Fruit fly (Drosophila melanogaster) whole organism, embryonic: ENCODE measurements around the gene CG3434.

Source experiments
- Antp ChIP-seq: fragments of 200-800 bp; sonication (Bioruptor generic); optimal IDR thresholded peaks from 3 replicates; lab custom pipeline; 2016; ENCODE audit warnings: missing biosample characterization, missing genetic modification characterization
- Asciz ChIP-seq: fragments of 200-800 bp; sonication (Bioruptor generic); optimal IDR thresholded peaks from 2 replicates; lab custom pipeline; 2017; ENCODE audit warnings: missing biosample characterization, mild to moderate bottlenecking, missing genetic modification characterization, missing genetic modification reagents
- Atf3 ChIP-seq: fragments of 200-800 bp; sonication (Bioruptor generic); optimal IDR thresholded peaks from 3 replicates; lab custom pipeline; 2016; ENCODE audit warnings: missing biosample characterization, missing genetic modification characterization
- B-H1 ChIP-seq: fragments of 200-800 bp; sonication (Bioruptor generic); IDR thresholded peaks from 3 replicates; pipeline ENCODE4 v1.3.6; 2022; ENCODE audit warnings: missing biosample characterization, missing genetic modification characterization
- CG10147 ChIP-seq: fragments of 200-800 bp; sonication (Bioruptor generic); optimal IDR thresholded peaks from 2 replicates; lab custom pipeline; 2019; ENCODE audit warnings: missing biosample characterization, mild to moderate bottlenecking, missing genetic modification characterization, moderate library complexity
- CG11085 ChIP-seq: fragments of 200-800 bp; sonication (Bioruptor generic); IDR thresholded peaks from 2 replicates; pipeline ENCODE4 v1.3.6; 2022; ENCODE audit warnings: missing biosample characterization, missing genetic modification characterization
- CG11456 ChIP-seq: fragments of 200-800 bp; sonication (Bioruptor generic); IDR thresholded peaks from 3 replicates; pipeline ENCODE4 v1.3.6; 2022; ENCODE audit warnings: missing biosample characterization, missing genetic modification characterization
- CG11723 ChIP-seq: fragments of 200-800 bp; sonication (Bioruptor generic); optimal IDR thresholded peaks from 2 replicates; lab custom pipeline; 2017; ENCODE audit warnings: missing biosample characterization, mild to moderate bottlenecking, missing genetic modification characterization
- CG13287 ChIP-seq: fragments of 200-800 bp; sonication (Bioruptor generic); IDR thresholded peaks from 2 replicates; pipeline ENCODE4 v1.3.6; 2022; ENCODE audit warnings: missing biosample characterization, missing genetic modification characterization; ENCODE audit not compliant: partially characterized antibody
- CG14014 ChIP-seq: fragments of 200-800 bp; sonication (Bioruptor generic); IDR thresholded peaks from 2 replicates; pipeline ENCODE4 v1.3.6; 2022; ENCODE audit warnings: missing biosample characterization, missing genetic modification characterization
- CG2120 ChIP-seq: fragments of 200-800 bp; sonication (Bioruptor generic); optimal IDR thresholded peaks from 3 replicates; lab custom pipeline; 2016; ENCODE audit warnings: missing biosample characterization, missing genetic modification characterization
- CG3407 ChIP-seq: fragments of 200-800 bp; sonication (Bioruptor generic); optimal IDR thresholded peaks from 2 replicates; lab custom pipeline; 2018; ENCODE audit warnings: missing biosample characterization, mild to moderate bottlenecking, missing genetic modification characterization
- CG8290 ChIP-seq, 3 experiments: fragments of 200-800 bp; sonication (Bioruptor generic); optimal IDR thresholded peaks; 2 replicates each; lab custom pipeline; 2016 to 2019; ENCODE audit warnings: missing biosample characterization in 3 of 3, missing genetic modification characterization in 3 of 3, mild to moderate bottlenecking in 2 of 3, moderate library complexity in 1 of 3
- CG9215 ChIP-seq: fragments of 200-800 bp; sonication (Bioruptor generic); IDR thresholded peaks from 2 replicates; pipeline ENCODE4 v1.3.6; 2022; ENCODE audit warnings: missing biosample characterization, missing genetic modification characterization
- CG9932 ChIP-seq: fragments of 200-800 bp; sonication (Bioruptor generic); IDR thresholded peaks from 2 replicates; pipeline ENCODE4 v1.3.6; 2022; ENCODE audit warnings: missing biosample characterization, missing genetic modification characterization
- Camta ChIP-seq: fragments of 200-800 bp; sonication (Bioruptor generic); optimal IDR thresholded peaks from 2 replicates; lab custom pipeline; 2016; ENCODE audit warnings: missing biosample characterization, missing genetic modification characterization
- D ChIP-seq, 2 experiments: fragments of 200-800 bp in 1 of 2; fragments of >200 bp in 1 of 2; sonication (Bioruptor generic) in 1 of 2; optimal IDR thresholded peaks; 2 replicates in 1 of 2; 3 replicates in 1 of 2; lab custom pipeline; 2017; ENCODE audit warnings: mild to moderate bottlenecking in 1 of 2, missing biosample characterization in 1 of 2, missing genetic modification characterization in 1 of 2, missing genetic modification reagents in 1 of 2
- D19B ChIP-seq: fragments of 200-800 bp; sonication (Bioruptor generic); optimal IDR thresholded peaks from 2 replicates; lab custom pipeline; 2017; ENCODE audit warnings: missing biosample characterization, mild to moderate bottlenecking, missing genetic modification characterization
- Dek ChIP-seq: fragments of 200-800 bp; sonication (Bioruptor generic); optimal IDR thresholded peaks from 3 replicates; lab custom pipeline; 2019; ENCODE audit warnings: missing biosample characterization, mild to moderate bottlenecking, missing genetic modification characterization, moderate library complexity
- E2f1 ChIP-seq: fragments of 200-800 bp; sonication (Bioruptor generic); IDR thresholded peaks from 2 replicates; pipeline ENCODE4 v1.3.6; 2022; ENCODE audit warnings: missing biosample characterization, missing genetic modification characterization
- ERR ChIP-seq: fragments of 200-800 bp; sonication (Bioruptor generic); optimal IDR thresholded peaks from 2 replicates; lab custom pipeline; 2016; ENCODE audit warnings: missing biosample characterization, missing genetic modification characterization
- Gsc ChIP-seq: fragments of 200-800 bp; sonication (Bioruptor generic); IDR thresholded peaks from 2 replicates; pipeline ENCODE4 v1.3.6; 2022; ENCODE audit warnings: missing biosample characterization, missing genetic modification characterization
- HLH54F ChIP-seq: fragments of 200-800 bp; sonication (Bioruptor generic); optimal IDR thresholded peaks from 3 replicates; lab custom pipeline; 2016; ENCODE audit warnings: missing biosample characterization, missing genetic modification characterization
- HLHmδ ChIP-seq: fragments of 200-800 bp; sonication (Bioruptor generic); optimal IDR thresholded peaks from 2 replicates; lab custom pipeline; 2018; ENCODE audit warnings: missing biosample characterization, mild to moderate bottlenecking, missing genetic modification characterization, moderate library complexity
- Mrtf ChIP-seq: fragments of 200-800 bp; sonication (Bioruptor generic); IDR thresholded peaks from 3 replicates; pipeline ENCODE4 v1.3.6; 2022; ENCODE audit warnings: missing biosample characterization, missing genetic modification characterization
- PHDP ChIP-seq: fragments of 200-800 bp; sonication (Bioruptor generic); optimal IDR thresholded peaks from 3 replicates; lab custom pipeline; 2018; ENCODE audit warnings: missing biosample characterization, mild to moderate bottlenecking, missing genetic modification characterization, moderate library complexity
- Ptx1 ChIP-seq: fragments of 200-800 bp; sonication (Bioruptor generic); IDR thresholded peaks from 2 replicates; pipeline ENCODE4 v1.3.6; 2022; ENCODE audit warnings: missing biosample characterization, missing genetic modification characterization
- Rx ChIP-seq: fragments of 200-800 bp; sonication (Bioruptor generic); IDR thresholded peaks from 2 replicates; pipeline ENCODE4 v1.3.6; 2022; ENCODE audit warnings: missing biosample characterization, missing genetic modification characterization
- ab ChIP-seq: fragments of 200-800 bp; sonication (Bioruptor generic); optimal IDR thresholded peaks from 2 replicates; lab custom pipeline; 2016; ENCODE audit warnings: missing biosample characterization, missing genetic modification characterization
- ac ChIP-seq: fragments of 200-800 bp; sonication (Bioruptor generic); optimal IDR thresholded peaks from 3 replicates; lab custom pipeline; 2017; ENCODE audit warnings: missing biosample characterization, mild to moderate bottlenecking, missing genetic modification characterization
- amos ChIP-seq: fragments of 200-800 bp; sonication (Bioruptor generic); IDR thresholded peaks from 2 replicates; pipeline ENCODE4 v1.3.6; 2022; ENCODE audit warnings: missing biosample characterization, missing genetic modification characterization; ENCODE audit not compliant: partially characterized antibody
- ase ChIP-seq: fragments of 200-800 bp; sonication (Bioruptor generic); IDR thresholded peaks from 3 replicates; pipeline ENCODE4 v1.3.6; 2022; ENCODE audit warnings: missing biosample characterization, missing genetic modification characterization
- ash1 ChIP-seq: fragments of 200-800 bp; sonication (Bioruptor generic); optimal IDR thresholded peaks from 2 replicates; lab custom pipeline; 2018; ENCODE audit warnings: missing biosample characterization, mild to moderate bottlenecking, missing genetic modification characterization
- croc ChIP-seq: fragments of 200-800 bp; sonication (Bioruptor generic); conservative IDR thresholded peaks from 3 replicates; pipeline ENCODE4 v1.3.6; 2022; ENCODE audit warnings: missing biosample characterization, missing genetic modification characterization
- dan ChIP-seq: fragments of 200-800 bp; sonication (Bioruptor generic); IDR thresholded peaks from 2 replicates; pipeline ENCODE4 v1.3.6; 2022; ENCODE audit warnings: missing biosample characterization, missing genetic modification characterization
- dpn ChIP-seq, 2 experiments: fragments of 200-800 bp; sonication (Bioruptor generic); optimal IDR thresholded peaks; 3 replicates each; lab custom pipeline; 2016; ENCODE audit warnings: missing biosample characterization in 2 of 2, missing genetic modification characterization in 2 of 2
- ewg ChIP-seq: fragments of 200-800 bp; sonication (Bioruptor generic); optimal IDR thresholded peaks from 3 replicates; lab custom pipeline; 2017; ENCODE audit warnings: mild to moderate bottlenecking, missing biosample characterization, missing genetic modification reagents, missing genetic modification characterization
- gem ChIP-seq: fragments of 200-800 bp; sonication (Bioruptor generic); optimal IDR thresholded peaks from 2 replicates; lab custom pipeline; 2019; ENCODE audit warnings: missing biosample characterization, mild to moderate bottlenecking, missing genetic modification characterization, moderate library complexity
- inv ChIP-seq: fragments of 200-800 bp; sonication (Bioruptor generic); IDR thresholded peaks from 2 replicates; pipeline ENCODE4 v1.3.6; 2022; ENCODE audit warnings: missing biosample characterization, missing genetic modification characterization; ENCODE audit not compliant: partially characterized antibody
- lab ChIP-seq: fragments of 200-800 bp; sonication (Bioruptor generic); optimal IDR thresholded peaks from 3 replicates; lab custom pipeline; 2017; ENCODE audit warnings: missing biosample characterization, missing genetic modification characterization, mild to moderate bottlenecking, moderate library complexity, missing genetic modification reagents
- maf-S ChIP-seq: fragments of 200-800 bp; sonication (Bioruptor generic); optimal IDR thresholded peaks from 2 replicates; lab custom pipeline; 2016; ENCODE audit warnings: missing biosample characterization, missing genetic modification characterization
- nau ChIP-seq: fragments of 200-800 bp; sonication (Bioruptor generic); optimal IDR thresholded peaks from 3 replicates; lab custom pipeline; 2017; ENCODE audit warnings: missing biosample characterization, mild to moderate bottlenecking, missing genetic modification characterization, missing genetic modification reagents
- odd ChIP-seq: fragments of 200-800 bp; sonication (Bioruptor generic); optimal IDR thresholded peaks from 2 replicates; lab custom pipeline; 2017; ENCODE audit warnings: missing biosample characterization, mild to moderate bottlenecking, missing genetic modification characterization
- pros ChIP-seq: fragments of 200-800 bp; sonication (Bioruptor generic); optimal IDR thresholded peaks from 3 replicates; lab custom pipeline; 2019; ENCODE audit warnings: missing biosample characterization, mild to moderate bottlenecking, missing genetic modification characterization, moderate library complexity
- sens-2 ChIP-seq: fragments of 200-800 bp; sonication (Bioruptor generic); IDR thresholded peaks from 2 replicates; pipeline ENCODE4 v1.3.6; 2022; ENCODE audit warnings: missing biosample characterization, missing genetic modification characterization
- sna ChIP-seq: fragments of 200-800 bp; sonication (Bioruptor generic); IDR thresholded peaks from 2 replicates; pipeline ENCODE4 v1.3.6; 2022; ENCODE audit warnings: missing biosample characterization, missing genetic modification characterization; ENCODE audit not compliant: partially characterized antibody
- tll ChIP-seq, 2 experiments: fragments of 200-800 bp in 1 of 2; fragments of >200 bp in 1 of 2; sonication (Bioruptor generic) in 1 of 2; optimal IDR thresholded peaks; 2 replicates each; lab custom pipeline; 2017 to 2019; ENCODE audit warnings: missing biosample characterization in 2 of 2, missing genetic modification characterization in 2 of 2, mild to moderate bottlenecking in 1 of 2, moderate library complexity in 1 of 2

Gene CG3434

DNA sequence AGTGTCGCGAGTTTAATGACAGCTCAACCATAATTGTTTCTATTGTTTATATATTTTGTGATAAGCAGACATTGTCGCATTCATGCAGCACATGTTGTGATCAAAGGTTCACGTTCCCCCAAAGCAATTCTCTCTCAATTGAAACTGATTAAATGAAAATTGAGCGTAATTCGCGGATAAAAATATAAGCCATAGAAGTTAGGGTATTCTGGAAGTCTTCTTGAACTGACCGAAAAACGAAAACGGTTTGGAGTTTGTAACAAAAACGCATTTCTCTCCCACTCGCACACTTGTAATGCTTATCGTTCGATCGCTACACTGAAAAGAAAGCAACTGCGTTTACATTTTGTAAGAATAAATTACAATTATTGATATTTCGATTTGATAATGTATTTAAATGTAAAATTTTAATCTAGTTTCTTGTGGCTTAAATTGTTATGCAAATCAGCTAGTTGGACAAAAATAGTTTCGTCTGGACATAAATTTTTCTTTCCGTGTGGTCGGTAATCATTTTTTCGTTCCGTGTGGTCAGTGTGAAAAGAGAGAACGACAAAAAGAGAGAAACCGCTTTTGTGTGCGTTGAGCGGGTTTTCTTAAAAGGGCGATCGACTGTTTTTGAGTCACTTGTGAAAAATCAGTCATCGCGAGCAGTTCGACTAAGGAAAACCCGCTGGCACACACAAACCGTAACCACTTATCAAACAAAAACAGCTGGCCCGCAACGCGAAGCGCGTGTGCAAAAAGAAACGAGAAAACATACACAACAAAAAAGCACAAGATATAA is 37.8 kb downstream of the CG3434 start, which contains the start of gene aay (continued):
- TF ChIP-seq sens-2: peak; percentile 96
- peak; percentile 95 for TF ChIP-seq maf-S (GFP tag; lab: Kevin White, UChicago)
- no peak for TF ChIP-seq sna (GFP tag; lab: Robert Waterston, UW)
- TF ChIP-seq CG13287: peak; percentile 63
- peak; percentile 100 for TF ChIP-seq gem
- peak; percentile 94 for TF ChIP-seq CG9215 (GFP tag; lab: Robert Waterston, UW)
- peak; percentile 99 for TF ChIP-seq CG2120 (GFP tag; lab: Kevin White, UChicago)
- TF ChIP-seq CG10147: peak; percentile 99
- peak; percentile 97 for TF ChIP-seq Atf3
- no peak for TF ChIP-seq HLHmδ (GFP tag; lab: Kevin White, UChicago)
- TF ChIP-seq ERR (GFP tag; lab: Kevin White, UChicago): peak; percentile 96
- peak; percentile 98 for TF ChIP-seq ac
- peak; percentile 91 for TF ChIP-seq Antp (GFP tag; lab: Kevin White, UChicago)
- no peak for TF ChIP-seq D (optimal IDR thresholded peaks at IDR 0.05; lab: Kevin White, UChicago)
- peak; percentile 99 for TF ChIP-seq D (GFP tag; optimal IDR thresholded peaks at IDR 0.05; lab: Kevin White, UChicago)
- TF ChIP-seq CG3407: peak; percentile 98
- TF ChIP-seq dan (GFP tag; lab: Robert Waterston, UW): peak; percentile 96
- TF ChIP-seq Mrtf: peak; percentile 97
- TF ChIP-seq B-H1 (GFP tag; lab: Robert Waterston, UW): peak; percentile 97
- TF ChIP-seq Rx (GFP tag; lab: Robert Waterston, UW): peak; percentile 98
- peak; percentile 98 for TF ChIP-seq odd (GFP tag; lab: Kevin White, UChicago)
- TF ChIP-seq ase: peak; percentile 98
- TF ChIP-seq Ptx1 (GFP tag; lab: Robert Waterston, UW): peak; percentile 99
- peak; percentile 98 for TF ChIP-seq Camta (GFP tag; lab: Kevin White, UChicago)
- peak; percentile 98 for TF ChIP-seq HLH54F
- peak; percentile 87 for TF ChIP-seq ash1 (GFP tag; lab: Kevin White, UChicago)
- TF ChIP-seq amos: no peak
- TF ChIP-seq CG14014 (GFP tag; lab: Robert Waterston, UW): peak; percentile 97
- TF ChIP-seq CG11723 (GFP tag; lab: Kevin White, UChicago): peak; percentile 97
- TF ChIP-seq E2f1: peak; percentile 98
- TF ChIP-seq CG11085 (GFP tag; lab: Robert Waterston, UW): peak; percentile 96
- peak; percentile 99 for TF ChIP-seq lab (GFP tag; lab: Kevin White, UChicago)
- peak; percentile 95 for TF ChIP-seq Gsc (GFP tag; lab: Robert Waterston, UW)
- peak; percentile 92 for TF ChIP-seq D19B (GFP tag; lab: Kevin White, UChicago)
- peak; percentile 19 to 83 for TF ChIP-seq tll (GFP tag; optimal IDR thresholded peaks at IDR 0.05; lab: Kevin White, UChicago)
- TF ChIP-seq CG9932 (GFP tag; lab: Robert Waterston, UW): peak; percentile 97
- peak; percentile 99 for TF ChIP-seq Asciz (GFP tag; lab: Kevin White, UChicago)
- TF ChIP-seq Dek: peak; percentile 99
- no peak for TF ChIP-seq inv
- peak; percentile 97 for TF ChIP-seq ewg (GFP tag; lab: Kevin White, UChicago)
- peak; percentile 99 for TF ChIP-seq PHDP (tag; lab: Kevin White, UChicago)
- peak; percentile 87 for TF ChIP-seq pros (GFP tag; lab: Kevin White, UChicago)
- peak; percentile 99 for TF ChIP-seq CG8290 (GFP tag; optimal IDR thresholded peaks at IDR 0.05; lab: Kevin White, UChicago)
- peak; percentile 90 to 93 for TF ChIP-seq CG8290 (tag; optimal IDR thresholded peaks at IDR 0.05; lab: Kevin White, UChicago)
- peak; percentile 98 for TF ChIP-seq nau (GFP tag; lab: Kevin White, UChicago)
- TF ChIP-seq croc: peak; percentile 98
- TF ChIP-seq dpn (GFP tag; optimal IDR thresholded peaks at IDR 0.05; lab: Kevin White, UChicago): peak; percentile 98 to 99
- TF ChIP-seq CG11456: peak; percentile 98
- peak; percentile 82 for TF ChIP-seq ab (GFP tag; lab: Kevin White, UChicago)
